Fruit fly (Drosophila melanogaster) whole organism, prepupa: Measurements from ENCODE around the gene Cyp4d21.

Experiments used
- Blimp-1 ChIP-seq: fragments of 200-800 bp; sonication (Bioruptor generic); optimal IDR thresholded peaks from 3 replicates; lab custom pipeline; 2017; ENCODE audit warnings: missing biosample characterization, missing genetic modification characterization, mild to moderate bottlenecking, moderate library complexity, missing genetic modification reagents
- CG11294 ChIP-seq: fragments of 200-800 bp; sonication (Bioruptor generic); IDR thresholded peaks from 2 replicates; pipeline ENCODE4 v1.3.6; 2022; ENCODE audit warnings: missing biosample characterization, missing genetic modification characterization
- CG11902 ChIP-seq: fragments of 200-800 bp; sonication (Bioruptor generic); optimal IDR thresholded peaks from 3 replicates; lab custom pipeline; 2016; ENCODE audit warnings: missing biosample characterization, missing genetic modification characterization
- CG15336 ChIP-seq: fragments of 200-800 bp; sonication (Bioruptor generic); IDR thresholded peaks from 2 replicates; pipeline ENCODE4 v1.3.6; 2022; ENCODE audit warnings: missing biosample characterization, missing genetic modification characterization
- CG3032 ChIP-seq: fragments of 200-800 bp; optimal IDR thresholded peaks from 2 replicates; lab custom pipeline; 2019; ENCODE audit warnings: missing biosample characterization, mild to moderate bottlenecking, missing genetic modification characterization, moderate library complexity
- CG31627 ChIP-seq: fragments of 200-800 bp; sonication (Bioruptor generic); optimal IDR thresholded peaks from 3 replicates; lab custom pipeline; 2016; ENCODE audit warnings: missing biosample characterization, missing genetic modification characterization
- CG32006 ChIP-seq: fragments of 200-800 bp; sonication (Bioruptor generic); optimal IDR thresholded peaks from 3 replicates; lab custom pipeline; 2017; ENCODE audit warnings: missing biosample characterization, mild to moderate bottlenecking, missing genetic modification characterization
- CG4318 ChIP-seq: fragments of 200-800 bp; sonication (Bioruptor generic); optimal IDR thresholded peaks from 3 replicates; lab custom pipeline; 2017; ENCODE audit warnings: missing biosample characterization, mild to moderate bottlenecking, missing genetic modification characterization
- CG6163 ChIP-seq: fragments of 200-800 bp; sonication (Bioruptor generic); IDR thresholded peaks from 3 replicates; pipeline ENCODE4 v1.3.6; 2022; ENCODE audit warnings: missing biosample characterization, missing genetic modification characterization
- CG6276 ChIP-seq: fragments of 200-800 bp; sonication (Bioruptor generic); optimal IDR thresholded peaks from 2 replicates; lab custom pipeline; 2017; ENCODE audit warnings: missing biosample characterization, mild to moderate bottlenecking, missing genetic modification characterization
- CG6808 ChIP-seq: fragments of 200-800 bp; sonication (Bioruptor generic); optimal IDR thresholded peaks from 3 replicates; lab custom pipeline; 2017; ENCODE audit warnings: missing biosample characterization, missing genetic modification characterization, mild to moderate bottlenecking, moderate library complexity, missing genetic modification reagents
- CG6854 ChIP-seq: fragments of 200-800 bp; sonication (Bioruptor generic); optimal IDR thresholded peaks from 2 replicates; lab custom pipeline; 2017; ENCODE audit warnings: missing biosample characterization, mild to moderate bottlenecking, missing genetic modification characterization
- CG7368 ChIP-seq: fragments of 200-800 bp; sonication (Bioruptor generic); optimal IDR thresholded peaks from 3 replicates; lab custom pipeline; 2016; ENCODE audit warnings: missing biosample characterization, missing genetic modification characterization
- CG8119 ChIP-seq: fragments of 200-800 bp; sonication (Bioruptor generic); IDR thresholded peaks from 3 replicates; pipeline ENCODE4 v1.3.6; 2022; ENCODE audit warnings: missing biosample characterization, missing genetic modification characterization
- CG8319 ChIP-seq: fragments of 200-800 bp; sonication (Bioruptor generic); optimal IDR thresholded peaks from 3 replicates; lab custom pipeline; 2016; ENCODE audit warnings: missing biosample characterization, missing genetic modification characterization
- CG9139 ChIP-seq: fragments of 200-800 bp; sonication (Bioruptor generic); optimal IDR thresholded peaks from 3 replicates; lab custom pipeline; 2017; ENCODE audit warnings: missing biosample characterization, mild to moderate bottlenecking, missing genetic modification characterization
- Eip75B ChIP-seq: fragments of 200-800 bp; sonication (Bioruptor generic); optimal IDR thresholded peaks from 3 replicates; lab custom pipeline; 2016; ENCODE audit warnings: missing biosample characterization, missing genetic modification characterization
- Eip78C ChIP-seq: fragments of 200-800 bp; sonication (Bioruptor generic); peaks from one replicate; lab custom pipeline; 2016; ENCODE audit warnings: missing biosample characterization, missing genetic modification characterization
- Eip93F ChIP-seq: fragments of 200-800 bp; sonication (Bioruptor generic); optimal IDR thresholded peaks from 2 replicates; lab custom pipeline; 2016; ENCODE audit warnings: missing biosample characterization, mild to moderate bottlenecking, missing genetic modification characterization
- Ets21C ChIP-seq: fragments of 200-800 bp; sonication (Bioruptor generic); optimal IDR thresholded peaks from 3 replicates; lab custom pipeline; 2016; ENCODE audit warnings: missing biosample characterization, missing genetic modification characterization
- Ets96B ChIP-seq: fragments of 200-800 bp; optimal IDR thresholded peaks from 2 replicates; lab custom pipeline; 2019; ENCODE audit warnings: missing biosample characterization, mild to moderate bottlenecking, missing genetic modification characterization, moderate library complexity
- Gug ChIP-seq: fragments of 200-800 bp; sonication (Bioruptor generic); IDR thresholded peaks from 2 replicates; pipeline ENCODE4 v1.3.6; 2022; ENCODE audit warnings: missing biosample characterization, missing genetic modification characterization
- Hr38 ChIP-seq: sonication (Bioruptor generic); optimal IDR thresholded peaks from 2 replicates; lab custom pipeline; 2016; ENCODE audit warnings: missing biosample characterization, missing genetic modification characterization
- Hr39 ChIP-seq: fragments of 200-800 bp; sonication (Bioruptor generic); optimal IDR thresholded peaks from 2 replicates; lab custom pipeline; 2016; ENCODE audit warnings: missing biosample characterization, missing genetic modification characterization
- Hr4 ChIP-seq: fragments of 200-800 bp; sonication (Bioruptor generic); optimal IDR thresholded peaks from 3 replicates; lab custom pipeline; 2016; ENCODE audit warnings: missing biosample characterization, missing genetic modification characterization
- Lpt ChIP-seq: fragments of 200-800 bp; sonication (Bioruptor generic); optimal IDR thresholded peaks from 3 replicates; lab custom pipeline; 2016; ENCODE audit warnings: missing biosample characterization, missing genetic modification characterization
- Met ChIP-seq: fragments of 200-800 bp; sonication (Bioruptor generic); optimal IDR thresholded peaks from 3 replicates; lab custom pipeline; 2016; ENCODE audit warnings: missing biosample characterization, missing genetic modification characterization
- OdsH ChIP-seq: fragments of 200-800 bp; sonication (Bioruptor generic); optimal IDR thresholded peaks from 3 replicates; lab custom pipeline; 2016; ENCODE audit warnings: missing biosample characterization, missing genetic modification characterization
- Smox ChIP-seq: fragments of 200-800 bp; sonication (Bioruptor generic); optimal IDR thresholded peaks from 3 replicates; lab custom pipeline; 2016; ENCODE audit warnings: missing biosample characterization, missing genetic modification characterization
- Sox102F ChIP-seq: fragments of 200-800 bp; sonication (Bioruptor generic); optimal IDR thresholded peaks from 2 replicates; lab custom pipeline; 2016; ENCODE audit warnings: missing biosample characterization, mild to moderate bottlenecking, missing genetic modification characterization
- Sox15 ChIP-seq: fragments of 200-800 bp; sonication (Bioruptor generic); optimal IDR thresholded peaks from 3 replicates; lab custom pipeline; 2016; ENCODE audit warnings: missing biosample characterization, missing genetic modification characterization
- achi ChIP-seq: fragments of 200-800 bp; sonication (Bioruptor generic); optimal IDR thresholded peaks from 3 replicates; lab custom pipeline; 2016; ENCODE audit warnings: missing biosample characterization, missing genetic modification characterization
- dsx ChIP-seq: fragments of 200-800 bp; optimal IDR thresholded peaks from 3 replicates; lab custom pipeline; 2019; ENCODE audit warnings: missing biosample characterization, mild to moderate bottlenecking, missing genetic modification characterization, moderate library complexity; ENCODE audit not compliant: poor library complexity, severe bottlenecking
- eg ChIP-seq: fragments of 200-800 bp; sonication (Bioruptor generic); IDR thresholded peaks from 3 replicates; pipeline ENCODE4 v1.3.6; 2022; ENCODE audit warnings: missing biosample characterization, missing genetic modification characterization
- esn ChIP-seq: fragments of 200-800 bp; sonication (Bioruptor generic); optimal IDR thresholded peaks from 2 replicates; lab custom pipeline; 2016; ENCODE audit warnings: missing biosample characterization, mild to moderate bottlenecking, missing genetic modification characterization, moderate library complexity
- fd59A ChIP-seq: fragments of 200-800 bp; sonication (Bioruptor generic); optimal IDR thresholded peaks from 2 replicates; lab custom pipeline; 2017; ENCODE audit warnings: missing biosample characterization, mild to moderate bottlenecking, missing genetic modification characterization, missing genetic modification reagents
- fkh ChIP-seq: fragments of 200-800 bp; sonication (Bioruptor generic); optimal IDR thresholded peaks from 3 replicates; lab custom pipeline; 2017; ENCODE audit warnings: missing biosample characterization, mild to moderate bottlenecking, missing genetic modification characterization, moderate library complexity
- lz ChIP-seq: fragments of 200-800 bp; sonication (Bioruptor generic); optimal IDR thresholded peaks from 3 replicates; lab custom pipeline; 2016; ENCODE audit warnings: missing biosample characterization, missing genetic modification characterization
- net ChIP-seq: fragments of 200-800 bp; sonication (Bioruptor generic); optimal IDR thresholded peaks from 3 replicates; lab custom pipeline; 2016; ENCODE audit warnings: missing biosample characterization, missing genetic modification characterization
- pdm3 ChIP-seq: fragments of 200-800 bp; sonication (Bioruptor generic); optimal IDR thresholded peaks from 3 replicates; lab custom pipeline; 2016; ENCODE audit warnings: missing biosample characterization, missing genetic modification characterization
- ss ChIP-seq, 2 experiments: fragments of 200-800 bp; sonication (Bioruptor generic); optimal IDR thresholded peaks; 2 replicates in 1 of 2; 3 replicates in 1 of 2; lab custom pipeline; 2017 to 2018; ENCODE audit warnings: mild to moderate bottlenecking in 2 of 2, missing biosample characterization in 2 of 2, missing genetic modification characterization in 2 of 2, moderate library complexity in 1 of 2
- svp ChIP-seq: fragments of 200-800 bp; sonication (Bioruptor generic); peaks from one replicate; lab custom pipeline; 2016; ENCODE audit warnings: missing biosample characterization, missing genetic modification characterization
- topi ChIP-seq: fragments of 200-800 bp; sonication (Bioruptor generic); optimal IDR thresholded peaks from 3 replicates; lab custom pipeline; 2016; ENCODE audit warnings: missing biosample characterization, missing genetic modification characterization
- vri ChIP-seq: fragments of 200-800 bp; sonication (Bioruptor generic); optimal IDR thresholded peaks from 3 replicates; lab custom pipeline; 2016; ENCODE audit warnings: missing biosample characterization, mild to moderate bottlenecking, missing genetic modification characterization

The Cyp4d21 gene

DNA sequence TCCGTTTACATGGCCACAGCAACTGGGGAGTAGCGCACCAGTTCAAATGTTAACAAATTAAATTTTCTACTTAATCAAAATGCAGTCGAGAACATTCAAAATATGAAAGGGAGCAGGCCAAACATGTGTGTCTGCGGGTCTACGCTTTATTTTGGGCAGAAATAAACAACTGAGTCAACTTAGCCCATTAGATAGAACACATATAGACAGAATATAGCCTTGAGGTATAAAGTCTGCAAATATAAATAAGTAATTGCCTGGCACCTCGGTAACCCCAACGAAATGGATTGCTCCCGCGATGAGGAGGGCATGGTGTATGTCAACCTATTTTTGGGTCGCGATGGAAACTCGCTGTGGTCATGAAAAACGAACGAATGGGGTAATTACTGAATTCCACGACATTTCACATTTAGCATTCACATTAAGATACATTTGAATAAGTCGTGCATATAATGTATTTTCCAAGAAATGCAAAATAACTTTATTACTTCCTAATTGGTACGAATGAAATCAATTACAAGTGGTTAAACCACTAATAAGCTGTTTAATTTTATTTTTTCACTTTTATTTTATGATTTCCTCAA is 23.1 kb downstream of the Cyp4d21 start:
- TF ChIP-seq Ets96B (no peak), CG3032 (tag; lab: Kevin White, UChicago) (no peak), CG11294 (GFP tag; lab: Robert Waterston, UW) (no peak), Blimp-1 (GFP tag; lab: Kevin White, UChicago) (no peak), CG8119 (GFP tag; lab: Robert Waterston, UW) (no peak), CG11902 (GFP tag; lab: Kevin White, UChicago) (no peak), Ets21C (GFP tag; lab: Kevin White, UChicago) (no peak), Smox (GFP tag; lab: Kevin White, UChicago) (no peak), CG8319 (no peak), fkh (GFP tag; lab: Kevin White, UChicago) (peak; percentile 88), CG32006 (no peak), svp (GFP tag; lab: Kevin White, UChicago) (peak; percentile 27), eg (GFP tag; lab: Robert Waterston, UW) (no peak), Hr38 (GFP tag; lab: Kevin White, UChicago) (no peak), CG9139 (no peak)

DNA sequence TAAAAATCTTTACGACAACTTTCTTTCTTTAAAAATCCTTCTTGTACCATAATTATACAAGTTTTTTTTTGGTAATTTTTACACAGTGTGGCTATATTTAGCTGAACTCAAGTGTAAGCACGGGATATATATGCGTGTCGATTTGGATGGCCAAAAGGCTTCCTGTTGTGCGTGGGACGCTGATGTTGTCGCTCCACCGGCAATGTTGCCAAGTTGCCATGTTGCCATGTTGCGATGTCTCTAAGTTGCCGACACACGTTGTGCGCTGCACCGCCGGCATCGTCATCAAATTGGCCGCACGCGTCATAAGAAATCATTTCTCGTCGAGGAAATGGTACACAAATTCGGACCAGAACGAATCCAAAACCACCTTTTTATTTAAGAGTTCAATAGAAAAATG is 25.3 kb downstream of the Cyp4d21 start:
- TF ChIP-seq Eip75B (GFP tag; lab: Kevin White, UChicago) (no peak), CG6163 (no peak), CG8319 (no peak), CG6808 (GFP tag; lab: Kevin White, UChicago) (no peak), achi (GFP tag; lab: Kevin White, UChicago) (no peak), Hr4 (no peak)

DNA sequence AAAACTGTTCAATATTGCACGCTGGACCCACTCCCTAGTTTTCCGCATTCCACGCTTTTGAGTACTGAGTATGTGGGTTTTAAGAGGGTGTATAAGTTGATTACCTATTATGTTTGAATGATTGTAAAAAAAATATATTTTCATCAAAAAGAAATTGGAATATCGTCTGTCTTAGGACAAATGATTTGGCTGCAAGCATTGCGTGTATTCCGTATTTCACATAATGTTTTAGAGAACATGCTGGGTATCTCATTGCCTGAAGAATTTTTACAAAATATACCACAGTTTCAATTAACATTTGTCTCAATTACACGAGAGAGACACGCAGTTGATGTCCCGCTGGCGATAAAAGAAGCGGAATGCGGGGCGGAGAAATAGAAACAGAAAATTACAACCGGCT is 27.4 kb downstream of the Cyp4d21 start:
- peak; percentile 53 for TF ChIP-seq svp (GFP tag; lab: Kevin White, UChicago)
- peak; percentile 14 for TF ChIP-seq Eip78C
- TF ChIP-seq CG15336, result no peak

DNA sequence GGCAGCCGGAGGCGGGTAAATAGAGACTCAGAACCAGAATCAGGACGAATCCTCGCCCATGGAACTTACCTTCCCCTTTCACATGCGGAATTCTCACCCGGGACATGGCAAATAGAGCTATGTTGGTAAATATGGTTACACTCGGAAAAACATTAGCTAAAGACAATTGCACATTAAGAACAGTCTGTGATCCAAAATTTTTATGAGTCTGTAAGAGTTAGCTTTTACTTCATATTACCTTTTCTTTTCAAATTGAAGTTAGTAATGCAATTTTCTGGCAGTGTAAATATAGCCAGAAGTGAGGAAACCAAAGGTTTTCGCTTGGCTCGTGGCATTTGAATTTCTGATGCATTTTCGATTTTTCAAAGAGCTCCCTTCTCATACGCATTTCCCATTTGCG is 29.8 kb downstream of the Cyp4d21 start:
- TF ChIP-seq Sox102F (no peak), Ets21C (GFP tag; lab: Kevin White, UChicago) (no peak), fd59A (GFP tag; lab: Kevin White, UChicago) (no peak), Met (no peak), achi (GFP tag; lab: Kevin White, UChicago) (peak; percentile 13), Hr38 (GFP tag; lab: Kevin White, UChicago) (no peak), Hr39 (GFP tag; lab: Kevin White, UChicago) (no peak), topi (GFP tag; lab: Kevin White, UChicago) (no peak), CG11902 (GFP tag; lab: Kevin White, UChicago) (no peak), CG31627 (no peak), lz (no peak), Blimp-1 (GFP tag; lab: Kevin White, UChicago) (no peak), svp (GFP tag; lab: Kevin White, UChicago) (no peak), Eip93F (GFP tag; lab: Kevin White, UChicago) (no peak), vri (no peak), Sox15 (no peak), CG8319 (no peak), ss (GFP tag; optimal IDR thresholded peaks at IDR 0.05; lab: Kevin White, UChicago) (no peak), fkh (GFP tag; lab: Kevin White, UChicago) (peak; percentile 32), eg (GFP tag; lab: Robert Waterston, UW) (0 out of 3 replicates have a peak, but pooled peaks have one; percentile 29), Smox (GFP tag; lab: Kevin White, UChicago) (no peak), CG6163 (0 out of 3 replicates have a peak, but pooled peaks have one; percentile 14), Eip78C (peak; percentile 52), net (no peak), Lpt (no peak), pdm3 (peak; percentile 18), CG6808 (GFP tag; lab: Kevin White, UChicago) (no peak), OdsH (GFP tag; lab: Kevin White, UChicago) (no peak), CG6854 (GFP tag; lab: Kevin White, UChicago) (no peak), CG6276 (GFP tag; lab: Kevin White, UChicago) (no peak), Gug (GFP tag; lab: Robert Waterston, UW) (no peak), CG3032 (tag; lab: Kevin White, UChicago) (no peak), dsx (GFP tag; lab: Kevin White, UChicago) (no peak), CG8119 (GFP tag; lab: Robert Waterston, UW) (0 out of 3 replicates have a peak, but pooled peaks have one; percentile 32), CG7368 (no peak), Ets96B (no peak), CG4318 (GFP tag; lab: Kevin White, UChicago) (peak; percentile 6), esn (GFP tag; lab: Kevin White, UChicago) (no peak)
